Fruit fly (Drosophila melanogaster) whole organism, embryonic: ENCODE data around the gene CG5254.

Experiments used
- B-H2 ChIP-seq: fragments of 200-800 bp; sonication (Bioruptor generic); optimal IDR thresholded peaks from 2 replicates; lab custom pipeline; 2018; ENCODE audit warnings: missing biosample characterization, mild to moderate bottlenecking, missing genetic modification characterization
- BEAF-32 ChIP-seq: fragments of 200-800 bp; sonication (Bioruptor generic); optimal IDR thresholded peaks from 3 replicates; lab custom pipeline; 2017; ENCODE audit warnings: missing biosample characterization, missing genetic modification characterization, mild to moderate bottlenecking, moderate library complexity, missing genetic modification reagents
- Bgb ChIP-seq: fragments of 200-800 bp; sonication (Bioruptor generic); IDR thresholded peaks from 2 replicates; pipeline ENCODE4 v1.3.6; 2022; ENCODE audit warnings: missing biosample characterization, missing genetic modification characterization; ENCODE audit not compliant: partially characterized antibody
- CG11398 ChIP-seq: fragments of 200-800 bp; sonication (Bioruptor generic); optimal IDR thresholded peaks from 2 replicates; lab custom pipeline; 2016; ENCODE audit warnings: missing biosample characterization, missing genetic modification characterization
- CG12391 ChIP-seq: fragments of 200-800 bp; sonication (Bioruptor generic); optimal IDR thresholded peaks from 3 replicates; lab custom pipeline; 2018; ENCODE audit warnings: missing biosample characterization, mild to moderate bottlenecking, missing genetic modification characterization, moderate library complexity
- CG13424 ChIP-seq: fragments of 200-800 bp; sonication (Bioruptor generic); optimal IDR thresholded peaks from 2 replicates; lab custom pipeline; 2019; ENCODE audit warnings: missing biosample characterization, mild to moderate bottlenecking, missing genetic modification characterization, moderate library complexity
- CG14050 ChIP-seq: fragments of 200-800 bp; sonication (Bioruptor generic); IDR thresholded peaks from 3 replicates; pipeline ENCODE4 v1.3.6; 2022; ENCODE audit warnings: missing biosample characterization, missing genetic modification characterization
- CG14710 ChIP-seq: fragments of 200-800 bp; sonication (Bioruptor generic); optimal IDR thresholded peaks from 3 replicates; lab custom pipeline; 2019; ENCODE audit warnings: missing biosample characterization, mild to moderate bottlenecking, missing genetic modification characterization, moderate library complexity
- CG14965 ChIP-seq: fragments of 200-800 bp; sonication (Bioruptor generic); optimal IDR thresholded peaks from 2 replicates; lab custom pipeline; 2016; ENCODE audit warnings: missing biosample characterization, missing genetic modification characterization, borderline replicate concordance
- CG1792 ChIP-seq: fragments of 200-800 bp; sonication (Bioruptor generic); optimal IDR thresholded peaks from 2 replicates; lab custom pipeline; 2016; ENCODE audit warnings: missing biosample characterization, missing genetic modification characterization
- CG30431 ChIP-seq: fragments of 200-800 bp; sonication (Bioruptor generic); optimal IDR thresholded peaks from 2 replicates; lab custom pipeline; 2017; ENCODE audit warnings: missing biosample characterization, missing genetic modification characterization
- CG3281 ChIP-seq: fragments of 200-800 bp; sonication (Bioruptor generic); optimal IDR thresholded peaks from 3 replicates; lab custom pipeline; 2017; ENCODE audit warnings: missing biosample characterization, mild to moderate bottlenecking, missing genetic modification characterization
- CG33557 ChIP-seq: fragments of 200-800 bp; sonication (Bioruptor generic); optimal IDR thresholded peaks from 2 replicates; lab custom pipeline; 2019; ENCODE audit warnings: missing biosample characterization, mild to moderate bottlenecking, missing genetic modification characterization, moderate library complexity
- CG4282 ChIP-seq: fragments of 200-800 bp; sonication (Bioruptor generic); optimal IDR thresholded peaks from 2 replicates; lab custom pipeline; 2016; ENCODE audit warnings: missing biosample characterization, missing genetic modification characterization
- CG7271 ChIP-seq: fragments of 200-800 bp; sonication (Bioruptor generic); optimal IDR thresholded peaks from 2 replicates; lab custom pipeline; 2018; ENCODE audit warnings: missing biosample characterization, mild to moderate bottlenecking, missing genetic modification characterization, moderate library complexity
- CG7556 ChIP-seq: fragments of 200-800 bp; sonication (Bioruptor generic); optimal IDR thresholded peaks from 2 replicates; lab custom pipeline; 2017; ENCODE audit warnings: missing biosample characterization, mild to moderate bottlenecking, missing genetic modification characterization
- CG7963 ChIP-seq: fragments of 200-800 bp; sonication (Bioruptor generic); IDR thresholded peaks from 3 replicates; pipeline ENCODE4 v1.3.6; 2022; ENCODE audit warnings: missing biosample characterization, missing genetic modification characterization; ENCODE audit not compliant: partially characterized antibody
- CG7987 ChIP-seq: fragments of 200-800 bp; sonication (Bioruptor generic); optimal IDR thresholded peaks from 2 replicates; lab custom pipeline; 2018; ENCODE audit warnings: missing biosample characterization, mild to moderate bottlenecking, missing genetic modification characterization, moderate library complexity
- CTCF ChIP-seq: fragments of 200-800 bp; sonication (Bioruptor generic); optimal IDR thresholded peaks from 2 replicates; lab custom pipeline; 2017; ENCODE audit warnings: missing biosample characterization, mild to moderate bottlenecking, missing genetic modification characterization, moderate library complexity
- Dip3 ChIP-seq: fragments of 200-800 bp; sonication (Bioruptor generic); optimal IDR thresholded peaks from 3 replicates; lab custom pipeline; 2016; ENCODE audit warnings: missing biosample characterization, missing genetic modification characterization
- Elba2 ChIP-seq: fragments of 200-800 bp; sonication (Bioruptor generic); optimal IDR thresholded peaks from 3 replicates; lab custom pipeline; 2016; ENCODE audit warnings: missing biosample characterization, missing genetic modification characterization
- Ets97D ChIP-seq: fragments of 200-800 bp; sonication (Bioruptor generic); optimal IDR thresholded peaks from 3 replicates; lab custom pipeline; 2016; ENCODE audit warnings: missing biosample characterization, missing genetic modification characterization
- HLH4C ChIP-seq: fragments of 200-800 bp; sonication (Bioruptor generic); IDR thresholded peaks from 3 replicates; pipeline ENCODE4 v1.3.6; 2022; ENCODE audit warnings: missing biosample characterization, missing genetic modification characterization; ENCODE audit not compliant: partially characterized antibody
- HLHmδ ChIP-seq: fragments of 200-800 bp; sonication (Bioruptor generic); optimal IDR thresholded peaks from 2 replicates; lab custom pipeline; 2018; ENCODE audit warnings: missing biosample characterization, mild to moderate bottlenecking, missing genetic modification characterization, moderate library complexity
- Hr51 ChIP-seq, 2 experiments: fragments of 200-800 bp; sonication (Bioruptor generic); optimal IDR thresholded peaks; 2 replicates in 1 of 2; 3 replicates in 1 of 2; lab custom pipeline; 2016 to 2018; ENCODE audit warnings: missing biosample characterization in 2 of 2, missing genetic modification characterization in 2 of 2, mild to moderate bottlenecking in 1 of 2, moderate library complexity in 1 of 2
- Lhr ChIP-seq: fragments of 200-800 bp; sonication (Bioruptor generic); optimal IDR thresholded peaks from 3 replicates; lab custom pipeline; 2017; ENCODE audit warnings: mild to moderate bottlenecking, missing biosample characterization, missing genetic modification reagents, missing genetic modification characterization
- MBD-R2 ChIP-seq: fragments of 200-800 bp; sonication (Bioruptor generic); IDR thresholded peaks from 2 replicates; pipeline ENCODE4 v1.3.6; 2022; ENCODE audit warnings: missing biosample characterization, missing genetic modification characterization
- Med ChIP-seq: fragments of 200-800 bp; sonication (Bioruptor generic); peaks from one replicate; lab custom pipeline; 2016; ENCODE audit warnings: missing biosample characterization, missing genetic modification characterization, mild to moderate bottlenecking, inconsistent platforms, moderate library complexity
- NC2β ChIP-seq: fragments of 200-800 bp; sonication (Bioruptor generic); optimal IDR thresholded peaks from 2 replicates; lab custom pipeline; 2016; ENCODE audit warnings: missing biosample characterization, missing genetic modification characterization
- Nf-YB ChIP-seq: fragments of 200-800 bp; sonication (Bioruptor generic); optimal IDR thresholded peaks from 3 replicates; lab custom pipeline; 2019; ENCODE audit warnings: missing biosample characterization, mild to moderate bottlenecking, missing genetic modification characterization, moderate library complexity
- Opbp ChIP-seq: fragments of 200-800 bp; sonication (Bioruptor generic); IDR thresholded peaks from 3 replicates; pipeline ENCODE4 v1.3.6; 2022; ENCODE audit warnings: missing biosample characterization, missing genetic modification characterization; ENCODE audit not compliant: partially characterized antibody
- Ssrp ChIP-seq: fragments of 200-800 bp; sonication (Bioruptor generic); optimal IDR thresholded peaks from 2 replicates; lab custom pipeline; 2018; ENCODE audit warnings: missing biosample characterization, mild to moderate bottlenecking, missing genetic modification characterization, moderate library complexity
- Stat92E ChIP-seq, 3 experiments: fragments of >200 bp in 2 of 3; fragments of 200-800 bp in 1 of 3; sonication (Bioruptor generic) in 1 of 3; optimal IDR thresholded peaks; 2 replicates each; lab custom pipeline; 2017 to 2019; ENCODE audit warnings: missing biosample characterization in 3 of 3, missing genetic modification characterization in 3 of 3, mild to moderate bottlenecking in 1 of 3, moderate library complexity in 1 of 3
- bcd ChIP-seq: fragments of 200-800 bp; sonication (Bioruptor generic); optimal IDR thresholded peaks from 2 replicates; lab custom pipeline; 2017; ENCODE audit warnings: missing biosample characterization, mild to moderate bottlenecking, missing genetic modification characterization
- br ChIP-seq: fragments of >200 bp; optimal IDR thresholded peaks from 2 replicates; lab custom pipeline; 2017
- cad ChIP-seq: fragments of >200 bp; optimal IDR thresholded peaks from 2 replicates; lab custom pipeline; 2017; ENCODE audit warnings: missing biosample characterization, missing genetic modification characterization
- caup ChIP-seq: fragments of 200-800 bp; sonication (Bioruptor generic); optimal IDR thresholded peaks from 3 replicates; lab custom pipeline; 2017; ENCODE audit warnings: missing biosample characterization, mild to moderate bottlenecking, missing genetic modification characterization, moderate library complexity; ENCODE audit not compliant: severe bottlenecking
- eyg ChIP-seq: fragments of 200-800 bp; sonication (Bioruptor generic); optimal IDR thresholded peaks from 3 replicates; lab custom pipeline; 2016; ENCODE audit warnings: missing biosample characterization, missing genetic modification characterization
- grau ChIP-seq: fragments of 200-800 bp; optimal IDR thresholded peaks from 3 replicates; lab custom pipeline; 2019; ENCODE audit warnings: missing biosample characterization, mild to moderate bottlenecking, missing genetic modification characterization, moderate library complexity
- gro ChIP-seq: fragments of 200-800 bp; sonication (Bioruptor generic); optimal IDR thresholded peaks from 2 replicates; lab custom pipeline; 2016; ENCODE audit warnings: missing biosample characterization, missing genetic modification characterization
- h ChIP-seq: fragments of >200 bp; optimal IDR thresholded peaks from 2 replicates; lab custom pipeline; 2017
- kah ChIP-seq: fragments of 200-800 bp; sonication (Bioruptor generic); optimal IDR thresholded peaks from 2 replicates; lab custom pipeline; 2018; ENCODE audit warnings: missing biosample characterization, mild to moderate bottlenecking, missing genetic modification characterization
- lilli ChIP-seq: fragments of 200-800 bp; sonication (Bioruptor generic); optimal IDR thresholded peaks from 3 replicates; lab custom pipeline; 2016; ENCODE audit warnings: missing biosample characterization, missing genetic modification characterization
- luna ChIP-seq: fragments of 200-800 bp; sonication (Bioruptor generic); optimal IDR thresholded peaks from 2 replicates; lab custom pipeline; 2016; ENCODE audit warnings: missing biosample characterization, missing genetic modification characterization
- pzg ChIP-seq: fragments of 200-800 bp; sonication (Bioruptor generic); optimal IDR thresholded peaks from 3 replicates; lab custom pipeline; 2018; ENCODE audit warnings: missing biosample characterization, mild to moderate bottlenecking, missing genetic modification characterization, moderate library complexity
- salm ChIP-seq: fragments of 200-800 bp; sonication (Bioruptor generic); optimal IDR thresholded peaks from 2 replicates; lab custom pipeline; 2018; ENCODE audit warnings: missing biosample characterization, mild to moderate bottlenecking, missing genetic modification characterization
- sob ChIP-seq: fragments of 200-800 bp; sonication (Bioruptor generic); IDR thresholded peaks from 2 replicates; pipeline ENCODE4 v1.3.6; 2022; ENCODE audit warnings: missing biosample characterization, missing genetic modification characterization
- sug ChIP-seq: fragments of 200-800 bp; optimal IDR thresholded peaks from 2 replicates; lab custom pipeline; 2019; ENCODE audit warnings: missing biosample characterization, mild to moderate bottlenecking, missing genetic modification characterization, moderate library complexity
- tgo ChIP-seq: fragments of 200-800 bp; sonication (Bioruptor generic); IDR thresholded peaks from 3 replicates; pipeline ENCODE4 v1.3.6; 2022; ENCODE audit warnings: missing biosample characterization, missing genetic modification characterization

CG5254 gene

dm6 chrX:758892-759621 lies 8.9 kb downstream of the CG5254 start, which contains the start of gene CG5273 (continued):
- no peak for TF ChIP-seq CG11398
- no peak for TF ChIP-seq eyg (GFP tag; lab: Kevin White, UChicago)
- peak; percentile 20 for TF ChIP-seq lilli
- TF ChIP-seq NC2β (GFP tag; lab: Kevin White, UChicago) = peak; percentile 8
- TF ChIP-seq CG1792 = no peak
- peak; percentile 60 for TF ChIP-seq gro (GFP tag; lab: Kevin White, UChicago)
- TF ChIP-seq sob (GFP tag; lab: Robert Waterston, UW) = peak; percentile 20; the same call in 1 of the 2 replicates
- TF ChIP-seq Nf-YB (GFP tag; lab: Kevin White, UChicago) = peak; percentile 97
- peak; percentile 37 for TF ChIP-seq CG12391 (tag; lab: Kevin White, UChicago)
- peak; percentile 99 for TF ChIP-seq Elba2 (GFP tag; lab: Kevin White, UChicago)
- TF ChIP-seq CG30431 = no peak
- peak; percentile 7 for TF ChIP-seq CG7556 (GFP tag; lab: Kevin White, UChicago)
- TF ChIP-seq CG7963 (GFP tag; lab: Robert Waterston, UW) = peak; percentile 93
- peak; percentile 38 for TF ChIP-seq caup (GFP tag; lab: Kevin White, UChicago)
- peak; percentile 66 for TF ChIP-seq B-H2 (GFP tag; lab: Kevin White, UChicago)
- peak in 1 of 2 experiments; percentile 25 for TF ChIP-seq Hr51 (GFP tag; optimal IDR thresholded peaks at IDR 0.05; lab: Kevin White, UChicago)
- TF ChIP-seq Ets97D (GFP tag; lab: Kevin White, UChicago) = peak; percentile 95
- peak; percentile 100 for TF ChIP-seq Lhr (GFP tag; lab: Kevin White, UChicago)
- TF ChIP-seq salm (tag; lab: Kevin White, UChicago) = peak; percentile 33
- TF ChIP-seq CG33557 (GFP tag; lab: Kevin White, UChicago) = no peak
- peak; percentile 86 for TF ChIP-seq BEAF-32 (GFP tag; lab: Kevin White, UChicago)
- no peak for TF ChIP-seq Ssrp (tag; lab: Kevin White, UChicago)
- TF ChIP-seq MBD-R2 (GFP tag; lab: Robert Waterston, UW) = peak; percentile 79
- TF ChIP-seq Stat92E (GFP tag; optimal IDR thresholded peaks at IDR 0.05; lab: Kevin White, UChicago) = peak in 1 of 3 experiments; percentile 84
- peak; percentile 82 for TF ChIP-seq HLH4C (GFP tag; lab: Robert Waterston, UW)
- peak; percentile 53 for TF ChIP-seq CG7987 (GFP tag; lab: Kevin White, UChicago)
- peak; percentile 13 for TF ChIP-seq CG3281 (GFP tag; lab: Kevin White, UChicago)
- peak; percentile 91 for TF ChIP-seq Bgb (GFP tag; lab: Robert Waterston, UW)
- TF ChIP-seq sug (tag; lab: Kevin White, UChicago) = peak; percentile 52
- peak; percentile 95 for TF ChIP-seq Opbp
- TF ChIP-seq h (lab: Kevin White, UChicago) = no peak
- TF ChIP-seq HLHmδ (GFP tag; lab: Kevin White, UChicago) = peak; percentile 51
- TF ChIP-seq CG14050 (GFP tag; lab: Robert Waterston, UW) = no peak
- TF ChIP-seq bcd (GFP tag; lab: Kevin White, UChicago) = peak; percentile 1
- no peak for TF ChIP-seq Dip3 (GFP tag; lab: Kevin White, UChicago)
- peak; percentile 78 for TF ChIP-seq CTCF (GFP tag; lab: Kevin White, UChicago)
- no peak for TF ChIP-seq CG14965
- no peak for TF ChIP-seq CG4282 (GFP tag; lab: Kevin White, UChicago)
- no peak for TF ChIP-seq br
- TF ChIP-seq grau (tag; lab: Kevin White, UChicago) = peak; percentile 21
- peak; percentile 96 for TF ChIP-seq pzg (GFP tag; lab: Kevin White, UChicago)
- no peak for TF ChIP-seq tgo (GFP tag; lab: Robert Waterston, UW)
- peak; percentile 5 for TF ChIP-seq CG13424
- TF ChIP-seq luna (GFP tag; lab: Kevin White, UChicago) = no peak
- peak; percentile 48 for TF ChIP-seq kah (GFP tag; lab: Kevin White, UChicago)
- TF ChIP-seq CG14710 (tag; lab: Kevin White, UChicago) = peak; percentile 99
- peak; percentile 54 for TF ChIP-seq cad (GFP tag; lab: Kevin White, UChicago)
- TF ChIP-seq Med = peak; percentile 93
- TF ChIP-seq CG7271 (tag; lab: Kevin White, UChicago) = no peak
